Worm (Caenorhabditis elegans) whole organism, dauer: ENCODE data around the gene srh-266.

Experiments used
- unc-62 ChIP-seq: sonication (generic microtip); optimal IDR thresholded peaks from 2 replicates; lab custom pipeline; 2017; ENCODE audit warnings: missing biosample characterization, missing genetic modification reagents, missing genetic modification characterization

The srh-266 gene

DNA sequence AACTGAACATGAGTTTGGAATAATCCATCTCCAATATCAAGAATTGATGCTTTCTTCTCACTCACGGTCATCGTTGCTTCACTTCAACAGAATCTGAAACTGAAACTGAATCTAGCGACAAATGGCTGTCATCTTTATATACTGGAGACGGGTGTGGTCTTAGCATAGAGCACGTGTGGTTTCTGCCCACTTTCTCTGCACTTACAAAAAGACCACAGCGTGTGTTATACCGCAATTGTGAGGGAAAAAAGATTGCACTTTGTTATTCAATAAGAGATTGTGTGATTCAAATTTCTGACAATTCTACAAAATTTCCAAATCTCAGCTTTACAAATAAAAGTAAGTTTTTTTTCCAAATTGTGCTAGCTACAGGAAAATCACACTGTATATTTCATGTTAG is 18.5 kb upstream of the srh-266 start, which contains the start of gene F48G7.12:
Gene F48G7.12, minus strand, starts transcription at position 101 of the 400 bp plus-strand sequence.
- no peak for TF ChIP-seq unc-62 (GFP tag; lab: Kevin White, UChicago)

DNA sequence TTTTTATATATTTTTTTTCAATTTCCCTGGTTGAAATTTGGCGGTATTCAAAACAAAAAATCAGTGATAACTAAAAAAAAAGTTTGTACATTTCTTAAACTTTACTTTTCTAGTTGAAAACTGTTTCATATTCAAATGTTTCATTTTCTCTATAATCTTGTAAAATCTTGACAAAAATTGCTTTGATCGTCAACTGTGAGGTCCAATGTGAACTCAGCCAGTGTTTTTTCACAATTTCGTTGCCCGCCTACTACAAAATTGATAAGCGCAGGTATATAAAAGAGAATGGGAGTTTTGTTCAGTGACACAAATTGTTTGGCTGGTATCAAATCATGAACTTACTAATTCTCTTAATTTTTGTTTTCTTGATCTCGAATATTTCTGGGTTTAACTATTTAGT is 17.7 kb upstream of the srh-266 start, which contains the start of gene ugt-42:
Gene ugt-42, plus strand, starts transcription at position 301 of the 400 bp plus-strand sequence.
- no peak for TF ChIP-seq unc-62 (GFP tag; lab: Kevin White, UChicago)

ce11 chrV:652940-653339 is 11.7 kb upstream of the srh-266 start, which contains the start of gene srj-5:
Gene srj-5 (minus strand): TSS chrV:653040.
- TF ChIP-seq unc-62 (GFP tag; lab: Kevin White, UChicago): no peak

- TF ChIP-seq unc-62 (GFP tag; lab: Kevin White, UChicago): no peak
These were observed 10.2 kb upstream of the srh-266 start, which contains the start of gene srj-6 for ce11 chrV:654402-654801. Gene srj-6 (minus strand): TSS chrV:654502.

ce11 chrV:655823-656222 is 8.8 kb upstream of the srh-266 start, which contains the start of gene srh-245:
Gene srh-245 (minus strand): TSS chrV:655923.
- no peak for TF ChIP-seq unc-62 (GFP tag; lab: Kevin White, UChicago)

ce11 chrV:657678-658077 is 6.9 kb upstream of the srh-266 start, which contains the start of gene srh-246:
Gene srh-246 (minus strand): TSS chrV:657778.
- no peak for TF ChIP-seq unc-62 (GFP tag; lab: Kevin White, UChicago)

- no peak for TF ChIP-seq unc-62 (GFP tag; lab: Kevin White, UChicago)
These were observed 4.4 kb upstream of the srh-266 start, which contains the start of gene F31F4.17 for ce11 chrV:660210-660609. Gene F31F4.17 (minus strand): TSS chrV:660310.

- no peak for TF ChIP-seq unc-62 (GFP tag; lab: Kevin White, UChicago)
These were observed 2.9 kb downstream of the srh-266 start, which contains the start of gene nhr-180 for ce11 chrV:667459-667858. Gene nhr-180 (minus strand): TSS chrV:667510.

DNA sequence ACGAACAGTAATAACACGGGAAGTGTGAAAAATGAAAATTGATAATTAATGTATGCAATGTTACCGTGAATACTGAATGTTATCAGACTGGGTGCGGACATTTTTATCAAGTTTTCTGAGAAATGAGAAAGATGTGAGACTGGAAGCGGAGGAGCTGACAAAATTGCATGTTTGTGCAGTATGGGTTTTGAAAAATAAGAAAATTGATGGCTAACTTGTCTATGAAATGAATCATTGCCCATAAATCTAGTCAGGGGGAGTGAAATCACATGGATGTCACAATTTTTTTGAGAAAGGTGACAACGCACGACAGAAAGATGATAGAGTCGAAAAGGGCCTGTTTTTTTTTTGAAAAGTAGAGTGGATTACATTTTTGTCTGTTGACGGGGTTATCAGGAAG is 6.7 kb downstream of the srh-266 start, which contains the start of gene sru-24:
Gene sru-24, minus strand, starts transcription at position 101 of the 400 bp plus-strand sequence.
- TF ChIP-seq unc-62 (GFP tag; lab: Kevin White, UChicago): no peak

DNA sequence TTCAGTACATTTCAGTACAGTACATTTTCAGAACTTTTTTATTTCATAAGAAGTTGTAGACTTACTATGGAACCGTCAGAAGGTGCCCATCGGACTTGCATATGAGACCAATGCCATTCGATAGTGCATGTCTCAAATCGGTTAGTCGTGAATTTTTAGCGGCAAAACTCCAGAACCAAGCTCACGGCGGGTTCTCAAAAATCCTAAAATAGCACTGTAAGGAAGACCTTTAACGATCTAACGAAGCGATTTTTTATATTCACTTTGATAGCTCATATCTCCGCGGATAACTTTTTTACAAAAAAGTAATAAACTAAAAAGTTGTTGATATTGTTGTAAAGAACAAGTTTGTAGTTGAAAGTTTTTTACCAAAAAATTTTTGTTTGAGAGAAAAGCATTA is 9.6 kb downstream of the srh-266 start, which contains the start of gene sru-25:
Gene sru-25, minus strand, starts transcription at position 101 of the 400 bp plus-strand sequence.
- TF ChIP-seq unc-62 (GFP tag; lab: Kevin White, UChicago): no peak

DNA sequence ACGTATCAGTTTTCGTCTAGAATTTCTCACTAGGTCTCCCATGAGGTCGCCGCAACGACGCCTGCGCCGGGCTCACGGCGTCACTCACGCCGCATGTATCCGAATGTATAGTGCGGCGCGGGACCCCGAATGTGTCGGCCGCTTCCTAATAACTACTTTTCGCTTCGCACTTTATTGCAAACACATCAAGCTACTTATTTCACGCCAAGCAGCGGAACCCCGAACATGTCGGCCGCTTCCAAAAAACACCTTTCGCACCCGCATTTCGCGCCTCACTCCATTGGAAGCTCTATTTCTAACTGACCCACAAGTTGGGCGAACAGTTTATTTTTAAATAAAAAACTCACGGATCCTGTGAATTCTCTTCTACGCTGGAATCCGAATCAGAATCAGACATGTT is 11.5 kb downstream of the srh-266 start:
- TF ChIP-seq unc-62 (GFP tag; lab: Kevin White, UChicago): no peak

ce11 chrV:676550-677084 is 12.0 kb downstream of the srh-266 start, which contains the start of the genes fbxa-72 and srx-21:
Gene fbxa-72 (minus strand): TSS chrV:676753.
Gene srx-21 (plus strand): TSS chrV:677034.
- no peak for TF ChIP-seq unc-62 (GFP tag; lab: Kevin White, UChicago)

DNA sequence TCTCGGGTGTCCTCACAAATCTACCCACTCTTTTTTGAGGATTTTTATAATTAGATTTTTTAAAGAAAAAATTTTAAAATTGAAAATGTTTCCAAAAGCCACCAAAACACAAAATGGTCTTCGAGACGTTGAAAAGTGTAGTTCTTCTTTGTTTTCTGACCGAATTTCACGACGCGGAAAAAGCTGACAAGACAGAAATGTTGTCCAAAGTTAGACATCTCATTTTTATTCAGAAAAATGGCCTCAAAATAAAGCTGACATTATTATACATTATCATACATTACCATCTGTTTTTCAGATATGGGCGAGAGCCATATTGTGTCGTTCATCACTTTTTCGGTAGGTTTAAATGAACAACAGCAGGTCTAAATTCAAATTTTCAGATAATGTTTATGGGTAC is 15.1 kb downstream of the srh-266 start, which contains the start of gene srx-22:
Gene srx-22, plus strand, starts transcription at position 301 of the 400 bp plus-strand sequence.
- TF ChIP-seq unc-62 (GFP tag; lab: Kevin White, UChicago): no peak

- no peak for TF ChIP-seq unc-62 (GFP tag; lab: Kevin White, UChicago)
These were observed 17.4 kb downstream of the srh-266 start, which contains the start of gene srx-23 for ce11 chrV:682031-682430. Gene srx-23 (plus strand): TSS chrV:682331.

DNA sequence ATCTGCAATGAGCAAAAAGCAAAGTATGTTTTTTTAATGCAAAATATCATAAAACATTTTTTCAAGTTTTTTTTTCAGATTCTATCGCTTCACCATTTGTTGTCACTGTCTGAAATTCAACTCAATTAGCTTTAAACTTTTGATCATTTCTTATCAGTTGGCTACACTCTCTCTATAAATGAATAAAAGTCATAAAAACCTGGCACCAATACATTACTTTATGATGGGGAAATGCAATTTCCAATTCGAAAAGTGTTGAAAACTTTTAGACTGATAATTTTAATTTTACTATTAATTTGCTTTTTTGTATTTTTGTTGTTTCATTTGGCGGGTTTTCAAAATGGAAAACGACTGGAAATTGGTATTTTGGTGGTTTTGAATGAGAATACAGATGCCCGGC is 19.3 kb downstream of the srh-266 start, which contains the start of gene F31F4.1:
Gene F31F4.1, plus strand, starts transcription at position 203 of the 400 bp plus-strand sequence.
- no peak for TF ChIP-seq unc-62 (GFP tag; lab: Kevin White, UChicago)

DNA sequence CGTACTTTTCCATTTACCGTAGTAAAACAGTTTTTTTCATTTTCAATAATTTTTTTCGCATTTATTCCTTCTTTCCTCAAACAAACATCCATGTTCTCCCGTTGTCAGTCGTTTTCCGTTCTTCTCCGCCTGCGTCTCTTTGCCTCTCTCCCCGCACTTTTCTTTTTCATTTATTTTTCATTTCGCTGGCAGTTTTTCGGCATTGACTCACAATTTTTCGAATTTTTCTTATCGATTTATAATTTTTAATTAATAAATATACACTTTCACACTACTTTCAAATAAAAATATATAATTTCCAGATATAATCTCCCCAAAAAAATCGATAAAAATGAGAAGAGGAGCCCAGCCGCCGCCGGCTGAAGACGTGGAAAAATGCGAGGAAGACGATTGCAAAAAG is 22.8 kb downstream of the srh-266 start, which contains the start of gene H25P19.1:
Gene H25P19.1, plus strand, starts transcription at position 301 of the 400 bp plus-strand sequence.
- TF ChIP-seq unc-62 (GFP tag; lab: Kevin White, UChicago): no peak
